Worm (Caenorhabditis elegans): ENCODE measurements around the gene bath-26.

DNA sequence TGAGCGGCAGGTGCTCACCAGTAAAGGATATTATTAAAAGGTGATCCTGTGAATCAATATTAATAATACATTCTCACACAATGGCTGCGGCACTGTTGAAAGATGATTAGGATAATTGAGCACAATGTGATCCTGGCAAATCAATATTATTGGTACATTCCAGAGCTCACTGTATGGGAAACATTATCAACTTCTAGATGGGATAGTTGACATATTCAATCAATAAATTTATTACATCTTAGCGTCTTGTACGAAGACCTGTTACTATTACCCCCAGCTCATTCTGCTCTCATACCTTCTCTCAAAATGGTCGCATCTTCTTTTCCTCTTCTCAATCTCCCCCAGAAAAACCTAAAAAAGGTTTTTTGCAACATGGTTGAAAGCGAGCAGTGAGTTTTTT is 32.3 kb downstream of the bath-26 start, which contains the start of gene fbxb-49:
- TF ChIP-seq flt-1 (GFP tag; IDR thresholded peaks at IDR 0.05) (no peak), tra-4 (tag; optimal IDR thresholded peaks at IDR 0.05) (no peak), ama-1 (optimal IDR thresholded peaks at IDR 0.05) (no peak), tbx-11 (GFP tag; IDR thresholded peaks at IDR 0.05) (no peak), ceh-36 (tag; optimal IDR thresholded peaks at IDR 0.05) (no peak), sea-1 (GFP tag; conservative IDR thresholded peaks at IDR 0.05) (no peak), ceh-13 (GFP tag; optimal IDR thresholded peaks at IDR 0.05) (no peak), aly-1 (tag; optimal IDR thresholded peaks at IDR 0.05) (no peak), hmbx-1 (tag; optimal IDR thresholded peaks at IDR 0.05) (no peak), hnd-1 (tag; optimal IDR thresholded peaks at IDR 0.05) (no peak), scrt-1 (GFP tag; IDR thresholded peaks at IDR 0.05) (no peak), F13C5.2 (tag; optimal IDR thresholded peaks at IDR 0.05) (no peak), B0310.2 (tag; optimal IDR thresholded peaks at IDR 0.05) (no peak)
